Fruit fly (Drosophila melanogaster) whole organism, embryonic: ENCODE measurements around the gene sky.

ENCODE experiments used
- Atf6 ChIP-seq: fragments of 200-800 bp; sonication (Bioruptor generic); IDR thresholded peaks from 2 replicates; pipeline ENCODE4 v1.3.6; 2022; ENCODE audit warnings: missing biosample characterization, missing genetic modification characterization
- Bdp1 ChIP-seq: fragments of 200-800 bp; sonication (Bioruptor generic); optimal IDR thresholded peaks from 3 replicates; lab custom pipeline; 2016; ENCODE audit warnings: missing biosample characterization, missing genetic modification characterization
- Bgb ChIP-seq: fragments of 200-800 bp; sonication (Bioruptor generic); IDR thresholded peaks from 2 replicates; pipeline ENCODE4 v1.3.6; 2022; ENCODE audit warnings: missing biosample characterization, missing genetic modification characterization; ENCODE audit not compliant: partially characterized antibody
- CG10959 ChIP-seq: fragments of 200-800 bp; sonication (Bioruptor generic); IDR thresholded peaks from 2 replicates; pipeline ENCODE4 v1.3.6; 2022; ENCODE audit warnings: missing biosample characterization, missing genetic modification characterization
- CG12659 ChIP-seq: fragments of 200-800 bp; sonication (Bioruptor generic); optimal IDR thresholded peaks from 3 replicates; lab custom pipeline; 2017; ENCODE audit warnings: mild to moderate bottlenecking, missing biosample characterization, missing genetic modification reagents, missing genetic modification characterization
- CG14441 ChIP-seq: fragments of 200-800 bp; sonication (Bioruptor generic); IDR thresholded peaks from 2 replicates; pipeline ENCODE4 v1.3.6; 2022; ENCODE audit warnings: missing biosample characterization, missing genetic modification characterization
- CG14667 ChIP-seq: fragments of 200-800 bp; sonication (Bioruptor generic); IDR thresholded peaks from 2 replicates; pipeline ENCODE4 v1.3.6; 2022; ENCODE audit warnings: missing biosample characterization, missing genetic modification characterization
- CG16813 ChIP-seq: fragments of 200-800 bp; sonication (Bioruptor generic); IDR thresholded peaks from 3 replicates; pipeline ENCODE4 v1.3.6; 2022; ENCODE audit warnings: missing biosample characterization, missing genetic modification characterization; ENCODE audit not compliant: partially characterized antibody
- CG2199 ChIP-seq: fragments of 200-800 bp; sonication (Bioruptor generic); IDR thresholded peaks from 3 replicates; pipeline ENCODE4 v1.3.6; 2022; ENCODE audit warnings: missing biosample characterization, missing genetic modification characterization
- CG31441 ChIP-seq: fragments of 200-800 bp; sonication (Bioruptor generic); IDR thresholded peaks from 2 replicates; pipeline ENCODE4 v1.3.6; 2022; ENCODE audit warnings: missing biosample characterization, missing genetic modification characterization
- CG33557 ChIP-seq: fragments of 200-800 bp; sonication (Bioruptor generic); optimal IDR thresholded peaks from 2 replicates; lab custom pipeline; 2019; ENCODE audit warnings: missing biosample characterization, mild to moderate bottlenecking, missing genetic modification characterization, moderate library complexity
- CG34422 ChIP-seq: fragments of 200-800 bp; sonication (Bioruptor generic); IDR thresholded peaks from 3 replicates; pipeline ENCODE4 v1.3.6; 2022; ENCODE audit warnings: missing biosample characterization, missing genetic modification characterization
- CG4328 ChIP-seq: fragments of 200-800 bp; sonication (Bioruptor generic); optimal IDR thresholded peaks from 3 replicates; lab custom pipeline; 2017; ENCODE audit warnings: missing biosample characterization, missing genetic modification reagents, missing genetic modification characterization
- CG4820 ChIP-seq: fragments of 200-800 bp; sonication (Bioruptor generic); optimal IDR thresholded peaks from 3 replicates; lab custom pipeline; 2016; ENCODE audit warnings: missing biosample characterization, missing genetic modification characterization
- CG6689 ChIP-seq: fragments of 200-800 bp; sonication (Bioruptor generic); IDR thresholded peaks from 2 replicates; pipeline ENCODE4 v1.3.6; 2022; ENCODE audit warnings: missing biosample characterization, missing genetic modification characterization
- CG6791 ChIP-seq: fragments of 200-800 bp; sonication (Bioruptor generic); IDR thresholded peaks from 3 replicates; pipeline ENCODE4 v1.3.6; 2022; ENCODE audit warnings: missing biosample characterization, missing genetic modification characterization; ENCODE audit not compliant: partially characterized antibody
- CG6854 ChIP-seq: fragments of 200-800 bp; sonication (Bioruptor generic); optimal IDR thresholded peaks from 3 replicates; lab custom pipeline; 2017; ENCODE audit warnings: missing biosample characterization, mild to moderate bottlenecking, missing genetic modification characterization
- CG7963 ChIP-seq: fragments of 200-800 bp; sonication (Bioruptor generic); IDR thresholded peaks from 3 replicates; pipeline ENCODE4 v1.3.6; 2022; ENCODE audit warnings: missing biosample characterization, missing genetic modification characterization; ENCODE audit not compliant: partially characterized antibody
- Dad ChIP-seq: fragments of 200-800 bp; sonication (Bioruptor generic); optimal IDR thresholded peaks from 3 replicates; lab custom pipeline; 2016; ENCODE audit warnings: missing biosample characterization, missing genetic modification characterization
- Dref ChIP-seq: fragments of 200-800 bp; sonication (Bioruptor generic); IDR thresholded peaks from 2 replicates; pipeline ENCODE4 v1.3.6; 2022; ENCODE audit warnings: missing biosample characterization, missing genetic modification characterization
- H15 ChIP-seq: fragments of 200-800 bp; sonication (Bioruptor generic); IDR thresholded peaks from 3 replicates; pipeline ENCODE4 v1.3.6; 2022; ENCODE audit warnings: missing biosample characterization, missing genetic modification characterization
- HLH4C ChIP-seq: fragments of 200-800 bp; sonication (Bioruptor generic); IDR thresholded peaks from 3 replicates; pipeline ENCODE4 v1.3.6; 2022; ENCODE audit warnings: missing biosample characterization, missing genetic modification characterization; ENCODE audit not compliant: partially characterized antibody
- Hr39 ChIP-seq: fragments of >200 bp; optimal IDR thresholded peaks from 2 replicates; lab custom pipeline; 2017
- Kr ChIP-seq: fragments of 200-800 bp; sonication (Bioruptor generic); optimal IDR thresholded peaks from 2 replicates; lab custom pipeline; 2017; ENCODE audit warnings: missing biosample characterization, mild to moderate bottlenecking, missing genetic modification characterization
- MESR4 ChIP-seq: fragments of 200-800 bp; sonication (Bioruptor generic); optimal IDR thresholded peaks from 2 replicates; lab custom pipeline; 2018; ENCODE audit warnings: missing biosample characterization, mild to moderate bottlenecking, missing genetic modification characterization, moderate library complexity
- Med ChIP-seq: fragments of 200-800 bp; sonication (Bioruptor generic); peaks from one replicate; lab custom pipeline; 2016; ENCODE audit warnings: missing biosample characterization, missing genetic modification characterization, mild to moderate bottlenecking, inconsistent platforms, moderate library complexity
- Pdp1 ChIP-seq, 2 experiments: fragments of 200-800 bp; sonication (Bioruptor generic); optimal IDR thresholded peaks; 3 replicates each; lab custom pipeline; 2016; ENCODE audit warnings: missing biosample characterization in 2 of 2, missing genetic modification characterization in 2 of 2, mild to moderate bottlenecking in 1 of 2, moderate library complexity in 1 of 2
- Ptx1 ChIP-seq: fragments of 200-800 bp; sonication (Bioruptor generic); IDR thresholded peaks from 2 replicates; pipeline ENCODE4 v1.3.6; 2022; ENCODE audit warnings: missing biosample characterization, missing genetic modification characterization
- Spps ChIP-seq: fragments of 200-800 bp; sonication (Bioruptor generic); optimal IDR thresholded peaks from 2 replicates; lab custom pipeline; 2018; ENCODE audit warnings: missing biosample characterization, mild to moderate bottlenecking, missing genetic modification characterization
- Trl ChIP-seq, 3 experiments: fragments of >200 bp in 2 of 3; fragments of 200-800 bp in 1 of 3; sonication (Bioruptor generic) in 1 of 3; optimal IDR thresholded peaks; 2 replicates in 1 of 3; 3 replicates in 2 of 3; lab custom pipeline; 2016 to 2017; ENCODE audit warnings: missing biosample characterization in 1 of 3, missing genetic modification characterization in 1 of 3
- ase ChIP-seq: fragments of 200-800 bp; sonication (Bioruptor generic); IDR thresholded peaks from 3 replicates; pipeline ENCODE4 v1.3.6; 2022; ENCODE audit warnings: missing biosample characterization, missing genetic modification characterization
- ato ChIP-seq: fragments of 200-800 bp; sonication (Bioruptor generic); IDR thresholded peaks from 2 replicates; pipeline ENCODE4 v1.3.6; 2022; ENCODE audit warnings: missing biosample characterization, missing genetic modification characterization; ENCODE audit not compliant: partially characterized antibody
- cad ChIP-seq: fragments of >200 bp; optimal IDR thresholded peaks from 2 replicates; lab custom pipeline; 2017; ENCODE audit warnings: missing biosample characterization, missing genetic modification characterization
- chn ChIP-seq: fragments of 200-800 bp; sonication (Bioruptor generic); optimal IDR thresholded peaks from 2 replicates; lab custom pipeline; 2016; ENCODE audit warnings: missing biosample characterization, missing genetic modification characterization
- dimm ChIP-seq: fragments of 200-800 bp; sonication (Bioruptor generic); IDR thresholded peaks from 2 replicates; pipeline ENCODE4 v1.3.6; 2022; ENCODE audit warnings: missing biosample characterization, missing genetic modification characterization
- en ChIP-seq: fragments of 200-800 bp; sonication (Bioruptor generic); optimal IDR thresholded peaks from 2 replicates; lab custom pipeline; 2016; ENCODE audit warnings: missing biosample characterization, missing genetic modification characterization
- grau ChIP-seq: fragments of 200-800 bp; optimal IDR thresholded peaks from 3 replicates; lab custom pipeline; 2019; ENCODE audit warnings: missing biosample characterization, mild to moderate bottlenecking, missing genetic modification characterization, moderate library complexity
- ind ChIP-seq: fragments of 200-800 bp; sonication (Bioruptor generic); optimal IDR thresholded peaks from 3 replicates; lab custom pipeline; 2016; ENCODE audit warnings: missing biosample characterization, missing genetic modification characterization
- insv ChIP-seq, 2 experiments: fragments of 200-800 bp; sonication (Bioruptor generic); optimal IDR thresholded peaks; 3 replicates each; lab custom pipeline; 2016 to 2018; ENCODE audit warnings: missing biosample characterization in 2 of 2, missing genetic modification characterization in 2 of 2
- lbe ChIP-seq: fragments of 200-800 bp; sonication (Bioruptor generic); optimal IDR thresholded peaks from 2 replicates; lab custom pipeline; 2016; ENCODE audit warnings: missing biosample characterization, mild to moderate bottlenecking, missing genetic modification characterization
- nerfin-1 ChIP-seq: fragments of 200-800 bp; sonication (Bioruptor generic); optimal IDR thresholded peaks from 3 replicates; lab custom pipeline; 2019; ENCODE audit warnings: missing biosample characterization, mild to moderate bottlenecking, missing genetic modification characterization, moderate library complexity
- nom ChIP-seq: fragments of 200-800 bp; sonication (Bioruptor generic); optimal IDR thresholded peaks from 2 replicates; lab custom pipeline; 2017; ENCODE audit warnings: missing biosample characterization, missing genetic modification characterization, mild to moderate bottlenecking, moderate library complexity, missing genetic modification reagents
- oc ChIP-seq: fragments of 200-800 bp; sonication (Bioruptor generic); optimal IDR thresholded peaks from 2 replicates; lab custom pipeline; 2018; ENCODE audit warnings: missing biosample characterization, mild to moderate bottlenecking, missing genetic modification characterization, moderate library complexity
- tap ChIP-seq: fragments of 200-800 bp; optimal IDR thresholded peaks from 3 replicates; lab custom pipeline; 2019; ENCODE audit warnings: missing biosample characterization, mild to moderate bottlenecking, missing genetic modification characterization, moderate library complexity
- tna ChIP-seq: fragments of 200-800 bp; sonication (Bioruptor generic); IDR thresholded peaks from 2 replicates; pipeline ENCODE4 v1.3.6; 2022; ENCODE audit warnings: missing biosample characterization, missing genetic modification characterization; ENCODE audit not compliant: partially characterized antibody
- toy ChIP-seq: fragments of 200-800 bp; sonication (Bioruptor generic); IDR thresholded peaks from 2 replicates; pipeline ENCODE4 v1.3.6; 2022; ENCODE audit warnings: missing biosample characterization, missing genetic modification characterization
- vvl ChIP-seq: fragments of 200-800 bp; sonication (Bioruptor generic); IDR thresholded peaks from 2 replicates; pipeline ENCODE4 v1.3.6; 2022; ENCODE audit warnings: missing biosample characterization, missing genetic modification characterization
- zfh1 ChIP-seq: fragments of 200-800 bp; sonication (Bioruptor generic); IDR thresholded peaks from 3 replicates; pipeline ENCODE4 v1.3.6; 2022; ENCODE audit warnings: missing biosample characterization, missing genetic modification characterization

Gene sky

DNA sequence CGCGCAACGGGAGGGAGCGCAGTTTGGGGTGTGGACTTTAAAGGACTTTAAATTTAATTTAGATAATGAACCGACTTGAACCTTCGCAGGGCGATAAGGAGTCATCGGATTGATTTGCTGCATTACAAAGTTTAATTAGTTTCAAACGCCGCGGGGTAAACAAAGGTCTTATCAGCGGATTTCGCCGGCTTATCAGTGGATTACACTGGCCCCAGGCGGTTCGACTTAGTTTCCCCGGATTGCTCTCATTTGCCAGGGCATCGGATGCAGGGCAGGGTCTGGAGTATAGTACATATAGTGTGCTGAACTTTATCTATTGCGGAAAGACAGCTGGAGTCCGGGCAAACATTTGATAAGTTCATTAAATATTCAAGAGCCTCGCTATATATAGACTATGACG lies 40.3 kb downstream of the sky start (continued):
- TF ChIP-seq lbe = no peak
- no peak for TF ChIP-seq dimm
- no peak for TF ChIP-seq MESR4 (GFP tag; lab: Kevin White, UChicago)
- no peak for TF ChIP-seq CG31441 (GFP tag; lab: Robert Waterston, UW)
- TF ChIP-seq toy (GFP tag; lab: Robert Waterston, UW) = no peak
- TF ChIP-seq Hr39 = no peak
- TF ChIP-seq CG6689 (GFP tag; lab: Robert Waterston, UW) = no peak
- no peak for TF ChIP-seq tap

DNA sequence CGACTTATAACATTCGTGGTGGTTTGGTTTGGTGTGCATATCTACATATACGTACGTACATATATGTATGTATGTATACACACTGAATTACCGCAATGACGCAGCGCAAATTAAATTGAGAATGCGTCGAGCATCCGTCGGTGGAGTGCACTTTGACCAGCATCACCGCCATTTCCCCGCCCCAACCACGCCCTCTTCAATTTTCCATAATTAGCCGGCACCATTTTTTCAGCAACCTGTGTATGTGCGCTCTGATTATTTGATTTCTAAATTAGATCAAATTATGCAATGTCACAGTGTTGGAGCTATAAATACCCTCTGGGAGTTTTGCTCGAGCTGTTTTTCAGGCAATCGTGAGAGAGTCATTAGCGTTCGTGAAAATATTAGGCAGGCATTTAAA lies 40.7 kb downstream of the sky start:
- no peak for TF ChIP-seq CG14667 (GFP tag; lab: Robert Waterston, UW)
- TF ChIP-seq Atf6 (GFP tag; lab: Robert Waterston, UW) = no peak
- no peak for TF ChIP-seq CG14441 (GFP tag; lab: Robert Waterston, UW)
- TF ChIP-seq vvl (GFP tag; lab: Robert Waterston, UW) = 0 out of 2 replicates have a peak, but pooled peaks have one; percentile 19
- TF ChIP-seq Med (GFP tag; lab: Kevin White, UChicago) = peak; percentile 18
- TF ChIP-seq en (GFP tag; lab: Kevin White, UChicago) = no peak
- no peak for TF ChIP-seq Kr
- TF ChIP-seq Dref (GFP tag; lab: Robert Waterston, UW) = no peak
- peak in 1 of 2 experiments; percentile 49 for TF ChIP-seq Pdp1 (GFP tag; optimal IDR thresholded peaks at IDR 0.05; lab: Kevin White, UChicago)
- TF ChIP-seq nom (GFP tag; lab: Kevin White, UChicago) = peak; percentile 60
- TF ChIP-seq Trl (optimal IDR thresholded peaks at IDR 0.05; lab: Kevin White, UChicago) = no peak
- TF ChIP-seq Trl (GFP tag; optimal IDR thresholded peaks at IDR 0.05; lab: Kevin White, UChicago) = no peak
- no peak for TF ChIP-seq CG10959 (GFP tag; lab: Robert Waterston, UW)
- TF ChIP-seq, all 482 proteins: peak for 4

DNA sequence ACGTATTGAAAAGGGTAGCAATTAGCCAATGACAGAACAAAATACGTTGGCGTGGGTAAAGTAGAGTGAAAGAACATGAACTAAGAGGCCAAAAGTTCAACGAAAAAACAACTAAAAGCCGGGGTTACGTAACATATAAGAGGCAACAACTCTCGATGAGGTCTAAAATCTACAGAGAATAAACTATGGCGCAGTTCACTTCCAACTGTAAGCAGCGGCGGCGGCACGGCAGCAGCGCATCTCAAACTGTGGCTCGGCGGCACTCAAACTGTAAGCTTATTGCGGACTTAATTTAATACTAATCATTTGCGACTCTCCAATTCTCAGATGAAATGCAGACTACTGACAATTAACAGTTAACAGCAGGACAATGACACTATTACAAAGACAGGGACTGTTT lies 44.2 kb downstream of the sky start:
- TF ChIP-seq zfh1 (GFP tag; lab: Robert Waterston, UW) = 0 out of 3 replicates have a peak, but pooled peaks have one; percentile 30
- TF ChIP-seq chn (GFP tag; lab: Kevin White, UChicago) = no peak
- TF ChIP-seq CG2199 (GFP tag; lab: Robert Waterston, UW) = peak; percentile 68; the same call in 2 of the 3 replicates
- no peak for TF ChIP-seq CG34422 (GFP tag; lab: Robert Waterston, UW)
- no peak for TF ChIP-seq Spps (tag; lab: Kevin White, UChicago)
- no peak for TF ChIP-seq CG4328 (GFP tag; lab: Kevin White, UChicago)
- no peak for TF ChIP-seq ase (GFP tag; lab: Robert Waterston, UW)
- no peak for TF ChIP-seq insv (GFP tag; optimal IDR thresholded peaks at IDR 0.05; lab: Kevin White, UChicago)
- no peak for TF ChIP-seq oc (tag; lab: Kevin White, UChicago)
- peak; percentile 22; the same call in 1 of the 2 replicates for TF ChIP-seq ato (GFP tag; lab: Robert Waterston, UW)
- peak; percentile 23 for TF ChIP-seq CG6854 (GFP tag; lab: Kevin White, UChicago)
- TF ChIP-seq tna (GFP tag; lab: Robert Waterston, UW) = peak; percentile 54; the same call in 1 of the 2 replicates
- no peak for TF ChIP-seq CG33557 (GFP tag; lab: Kevin White, UChicago)
- TF ChIP-seq nom (GFP tag; lab: Kevin White, UChicago) = no peak
- no peak for TF ChIP-seq Bdp1
- TF ChIP-seq CG7963 (GFP tag; lab: Robert Waterston, UW) = peak; percentile 26; the same call in 1 of the 3 replicates
- peak; percentile 54; the same call in 2 of the 3 replicates for TF ChIP-seq CG16813 (GFP tag; lab: Robert Waterston, UW)
- peak; percentile 39; the same call in 1 of the 2 replicates for TF ChIP-seq Bgb (GFP tag; lab: Robert Waterston, UW)
- TF ChIP-seq HLH4C = peak; percentile 47; the same call in 1 of the 3 replicates
- TF ChIP-seq ind (GFP tag; lab: Kevin White, UChicago) = no peak
- TF ChIP-seq grau (tag; lab: Kevin White, UChicago) = no peak
- peak; percentile 38; the same call in 1 of the 3 replicates for TF ChIP-seq CG6791
- no peak for TF ChIP-seq Ptx1 (GFP tag; lab: Robert Waterston, UW)
- TF ChIP-seq H15 (GFP tag; lab: Robert Waterston, UW) = no peak
- no peak for TF ChIP-seq nerfin-1
- peak; percentile 97 for TF ChIP-seq cad
- TF ChIP-seq CG4820 (GFP tag; lab: Kevin White, UChicago) = no peak
- TF ChIP-seq CG12659 (GFP tag; lab: Kevin White, UChicago) = no peak
- peak; percentile 6 for TF ChIP-seq Med (GFP tag; lab: Kevin White, UChicago)
- no peak for TF ChIP-seq Dad (GFP tag; lab: Kevin White, UChicago)
